Fruit fly (Drosophila melanogaster) whole organism, embryonic: Measurements from ENCODE around the gene CkIIalpha-i3.

Experiments used
- CG10366 ChIP-seq: fragments of 200-800 bp; sonication (Bioruptor generic); IDR thresholded peaks from 2 replicates; pipeline ENCODE4 v1.3.6; 2022; ENCODE audit warnings: missing biosample characterization, missing genetic modification characterization
- CG10431 ChIP-seq: fragments of 200-800 bp; sonication (Bioruptor generic); optimal IDR thresholded peaks from 3 replicates; lab custom pipeline; 2018; ENCODE audit warnings: missing biosample characterization, mild to moderate bottlenecking, missing genetic modification characterization
- CG11696 ChIP-seq: fragments of 200-800 bp; sonication (Bioruptor generic); IDR thresholded peaks from 2 replicates; pipeline ENCODE4 v1.3.6; 2022; ENCODE audit warnings: missing biosample characterization, missing genetic modification characterization
- CG11723 ChIP-seq: fragments of 200-800 bp; sonication (Bioruptor generic); optimal IDR thresholded peaks from 2 replicates; lab custom pipeline; 2017; ENCODE audit warnings: missing biosample characterization, mild to moderate bottlenecking, missing genetic modification characterization
- CG13424 ChIP-seq: fragments of 200-800 bp; sonication (Bioruptor generic); optimal IDR thresholded peaks from 2 replicates; lab custom pipeline; 2019; ENCODE audit warnings: missing biosample characterization, mild to moderate bottlenecking, missing genetic modification characterization, moderate library complexity
- CG15601 ChIP-seq: fragments of 200-800 bp; sonication (Bioruptor generic); optimal IDR thresholded peaks from 3 replicates; lab custom pipeline; 2019; ENCODE audit warnings: missing biosample characterization, mild to moderate bottlenecking, missing genetic modification characterization, moderate library complexity
- CG17328 ChIP-seq: fragments of 200-800 bp; sonication (Bioruptor generic); IDR thresholded peaks from 2 replicates; pipeline ENCODE4 v1.3.6; 2022; ENCODE audit warnings: missing biosample characterization, missing genetic modification characterization
- CG18262 ChIP-seq: fragments of 200-800 bp; optimal IDR thresholded peaks from 3 replicates; lab custom pipeline; 2019; ENCODE audit warnings: missing biosample characterization, mild to moderate bottlenecking, missing genetic modification characterization, moderate library complexity
- CG3407 ChIP-seq: fragments of 200-800 bp; sonication (Bioruptor generic); optimal IDR thresholded peaks from 2 replicates; lab custom pipeline; 2018; ENCODE audit warnings: missing biosample characterization, mild to moderate bottlenecking, missing genetic modification characterization
- CG6272 ChIP-seq: fragments of 200-800 bp; sonication (Bioruptor generic); IDR thresholded peaks from 2 replicates; pipeline ENCODE4 v1.3.6; 2022; ENCODE audit warnings: missing biosample characterization, missing genetic modification characterization
- CG7786 ChIP-seq: fragments of 200-800 bp; sonication (Bioruptor generic); optimal IDR thresholded peaks from 2 replicates; lab custom pipeline; 2016; ENCODE audit warnings: missing biosample characterization, missing genetic modification characterization
- CG9437 ChIP-seq: fragments of 200-800 bp; sonication (Bioruptor generic); optimal IDR thresholded peaks from 2 replicates; lab custom pipeline; 2018; ENCODE audit warnings: missing biosample characterization, mild to moderate bottlenecking, missing genetic modification characterization
- Camta ChIP-seq: fragments of 200-800 bp; sonication (Bioruptor generic); optimal IDR thresholded peaks from 2 replicates; lab custom pipeline; 2016; ENCODE audit warnings: missing biosample characterization, missing genetic modification characterization
- D19A ChIP-seq: fragments of 200-800 bp; optimal IDR thresholded peaks from 3 replicates; lab custom pipeline; 2019; ENCODE audit warnings: missing biosample characterization, mild to moderate bottlenecking, missing genetic modification characterization, moderate library complexity
- D19B ChIP-seq: fragments of 200-800 bp; sonication (Bioruptor generic); optimal IDR thresholded peaks from 2 replicates; lab custom pipeline; 2017; ENCODE audit warnings: missing biosample characterization, mild to moderate bottlenecking, missing genetic modification characterization
- Dip3 ChIP-seq: fragments of 200-800 bp; sonication (Bioruptor generic); optimal IDR thresholded peaks from 3 replicates; lab custom pipeline; 2016; ENCODE audit warnings: missing biosample characterization, missing genetic modification characterization
- Doc2 ChIP-seq: fragments of 200-800 bp; sonication (Bioruptor generic); IDR thresholded peaks from 2 replicates; pipeline ENCODE4 v1.3.6; 2022; ENCODE audit warnings: missing biosample characterization, missing genetic modification characterization
- ERR ChIP-seq: fragments of 200-800 bp; sonication (Bioruptor generic); optimal IDR thresholded peaks from 2 replicates; lab custom pipeline; 2016; ENCODE audit warnings: missing biosample characterization, missing genetic modification characterization
- Eip74EF ChIP-seq, 2 experiments: fragments of 200-800 bp in 1 of 2; fragments of >200 bp in 1 of 2; sonication (Bioruptor generic) in 1 of 2; optimal IDR thresholded peaks; 2 replicates each; lab custom pipeline; 2017 to 2019; ENCODE audit warnings: missing biosample characterization in 2 of 2, missing genetic modification characterization in 2 of 2, mild to moderate bottlenecking in 1 of 2, moderate library complexity in 1 of 2
- HHEX ChIP-seq: fragments of 200-800 bp; sonication (Bioruptor generic); optimal IDR thresholded peaks from 3 replicates; lab custom pipeline; 2017; ENCODE audit warnings: missing biosample characterization, mild to moderate bottlenecking, missing genetic modification characterization, missing genetic modification reagents
- HLHmδ ChIP-seq: fragments of 200-800 bp; sonication (Bioruptor generic); optimal IDR thresholded peaks from 2 replicates; lab custom pipeline; 2018; ENCODE audit warnings: missing biosample characterization, mild to moderate bottlenecking, missing genetic modification characterization, moderate library complexity
- Hand ChIP-seq: fragments of 200-800 bp; sonication (Bioruptor generic); optimal IDR thresholded peaks from 2 replicates; lab custom pipeline; 2017; ENCODE audit warnings: mild to moderate bottlenecking, missing biosample characterization, missing genetic modification reagents, missing genetic modification characterization
- HmgD ChIP-seq: fragments of 200-800 bp; sonication (Bioruptor generic); optimal IDR thresholded peaks from 3 replicates; lab custom pipeline; 2016; ENCODE audit warnings: missing biosample characterization, missing genetic modification characterization
- Hr51 ChIP-seq, 2 experiments: fragments of 200-800 bp; sonication (Bioruptor generic); optimal IDR thresholded peaks; 2 replicates in 1 of 2; 3 replicates in 1 of 2; lab custom pipeline; 2016 to 2018; ENCODE audit warnings: missing biosample characterization in 2 of 2, missing genetic modification characterization in 2 of 2, mild to moderate bottlenecking in 1 of 2, moderate library complexity in 1 of 2
- Kr ChIP-seq: fragments of 200-800 bp; sonication (Bioruptor generic); optimal IDR thresholded peaks from 2 replicates; lab custom pipeline; 2017; ENCODE audit warnings: missing biosample characterization, mild to moderate bottlenecking, missing genetic modification characterization
- Mad ChIP-seq: fragments of 200-800 bp; sonication (Bioruptor generic); optimal IDR thresholded peaks from 2 replicates; lab custom pipeline; 2016; ENCODE audit warnings: missing biosample characterization, missing genetic modification characterization
- Ssrp ChIP-seq: fragments of 200-800 bp; sonication (Bioruptor generic); optimal IDR thresholded peaks from 2 replicates; lab custom pipeline; 2018; ENCODE audit warnings: missing biosample characterization, mild to moderate bottlenecking, missing genetic modification characterization, moderate library complexity
- Taf1 ChIP-seq: fragments of 200-800 bp; sonication (Bioruptor generic); IDR thresholded peaks from 2 replicates; pipeline ENCODE4 v1.3.6; 2022; ENCODE audit warnings: missing biosample characterization, missing genetic modification characterization
- Xrp1 ChIP-seq: fragments of 200-800 bp; sonication (Bioruptor generic); IDR thresholded peaks from 2 replicates; pipeline ENCODE4 v1.3.6; 2022; ENCODE audit warnings: missing biosample characterization, missing genetic modification characterization
- ab ChIP-seq: fragments of 200-800 bp; sonication (Bioruptor generic); optimal IDR thresholded peaks from 2 replicates; lab custom pipeline; 2016; ENCODE audit warnings: missing biosample characterization, missing genetic modification characterization
- bcd ChIP-seq: fragments of 200-800 bp; sonication (Bioruptor generic); optimal IDR thresholded peaks from 2 replicates; lab custom pipeline; 2017; ENCODE audit warnings: missing biosample characterization, mild to moderate bottlenecking, missing genetic modification characterization
- br ChIP-seq: fragments of >200 bp; optimal IDR thresholded peaks from 2 replicates; lab custom pipeline; 2017
- ci ChIP-seq: fragments of 200-800 bp; sonication (Bioruptor generic); IDR thresholded peaks from 3 replicates; pipeline ENCODE4 v1.3.6; 2022; ENCODE audit warnings: missing biosample characterization, missing genetic modification characterization
- gsb-n ChIP-seq: fragments of 200-800 bp; sonication (Bioruptor generic); optimal IDR thresholded peaks from 3 replicates; lab custom pipeline; 2018; ENCODE audit warnings: missing biosample characterization, mild to moderate bottlenecking, missing genetic modification characterization
- inv ChIP-seq: fragments of 200-800 bp; sonication (Bioruptor generic); IDR thresholded peaks from 2 replicates; pipeline ENCODE4 v1.3.6; 2022; ENCODE audit warnings: missing biosample characterization, missing genetic modification characterization; ENCODE audit not compliant: partially characterized antibody
- kay ChIP-seq: fragments of 200-800 bp; sonication (Bioruptor generic); optimal IDR thresholded peaks from 2 replicates; lab custom pipeline; 2016; ENCODE audit warnings: missing biosample characterization, missing genetic modification characterization
- oc ChIP-seq: fragments of 200-800 bp; sonication (Bioruptor generic); optimal IDR thresholded peaks from 2 replicates; lab custom pipeline; 2018; ENCODE audit warnings: missing biosample characterization, mild to moderate bottlenecking, missing genetic modification characterization, moderate library complexity
- pan ChIP-seq, 4 experiments: fragments of >200 bp in 3 of 4; fragments of 200-800 bp in 1 of 4; sonication (Bioruptor generic) in 1 of 4; optimal IDR thresholded peaks in 3 of 4; IDR thresholded peaks in 1 of 4; 2 replicates each; pipeline versions ENCODE4 v1.3.6 to Lab custom; 2017 to 2022; ENCODE audit warnings: missing biosample characterization in 2 of 4, missing genetic modification characterization in 2 of 4, mixed read lengths in 1 of 4
- pb ChIP-seq: fragments of 200-800 bp; sonication (Bioruptor generic); optimal IDR thresholded peaks from 3 replicates; lab custom pipeline; 2016; ENCODE audit warnings: missing biosample characterization, missing genetic modification characterization
- pros ChIP-seq: fragments of 200-800 bp; sonication (Bioruptor generic); optimal IDR thresholded peaks from 3 replicates; lab custom pipeline; 2019; ENCODE audit warnings: missing biosample characterization, mild to moderate bottlenecking, missing genetic modification characterization, moderate library complexity
- rib ChIP-seq: fragments of 200-800 bp; sonication (Bioruptor generic); IDR thresholded peaks from 2 replicates; pipeline ENCODE4 v1.3.6; 2022; ENCODE audit warnings: missing biosample characterization, missing genetic modification characterization
- row ChIP-seq: fragments of 200-800 bp; sonication (Bioruptor generic); IDR thresholded peaks from 3 replicates; pipeline ENCODE4 v1.3.6; 2022; ENCODE audit warnings: missing biosample characterization, missing genetic modification characterization
- sd ChIP-seq: fragments of 200-800 bp; sonication (Bioruptor generic); optimal IDR thresholded peaks from 3 replicates; lab custom pipeline; 2018; ENCODE audit warnings: missing biosample characterization, mild to moderate bottlenecking, missing genetic modification characterization, moderate library complexity
- sna ChIP-seq: fragments of 200-800 bp; sonication (Bioruptor generic); IDR thresholded peaks from 2 replicates; pipeline ENCODE4 v1.3.6; 2022; ENCODE audit warnings: missing biosample characterization, missing genetic modification characterization; ENCODE audit not compliant: partially characterized antibody
- so ChIP-seq: fragments of 200-800 bp; sonication (Bioruptor generic); IDR thresholded peaks from 3 replicates; pipeline ENCODE4 v1.3.6; 2022; ENCODE audit warnings: missing biosample characterization, missing genetic modification characterization
- tgo ChIP-seq: fragments of 200-800 bp; sonication (Bioruptor generic); IDR thresholded peaks from 3 replicates; pipeline ENCODE4 v1.3.6; 2022; ENCODE audit warnings: missing biosample characterization, missing genetic modification characterization
- ttk ChIP-seq: fragments of 200-800 bp; sonication (Bioruptor generic); IDR thresholded peaks from 2 replicates; pipeline ENCODE4 v2.1.2; 2022; ENCODE audit warnings: missing biosample characterization, missing genetic modification characterization
- unc-4 ChIP-seq: fragments of 200-800 bp; sonication (Bioruptor generic); IDR thresholded peaks from 2 replicates; pipeline ENCODE4 v1.3.6; 2022; ENCODE audit warnings: missing biosample characterization, missing genetic modification characterization; ENCODE audit not compliant: partially characterized antibody
- vnd ChIP-seq: fragments of 200-800 bp; sonication (Bioruptor generic); IDR thresholded peaks from 3 replicates; pipeline ENCODE4 v1.3.6; 2022; ENCODE audit warnings: missing biosample characterization, missing genetic modification characterization; ENCODE audit not compliant: partially characterized antibody

The CkIIalpha-i3 gene

DNA sequence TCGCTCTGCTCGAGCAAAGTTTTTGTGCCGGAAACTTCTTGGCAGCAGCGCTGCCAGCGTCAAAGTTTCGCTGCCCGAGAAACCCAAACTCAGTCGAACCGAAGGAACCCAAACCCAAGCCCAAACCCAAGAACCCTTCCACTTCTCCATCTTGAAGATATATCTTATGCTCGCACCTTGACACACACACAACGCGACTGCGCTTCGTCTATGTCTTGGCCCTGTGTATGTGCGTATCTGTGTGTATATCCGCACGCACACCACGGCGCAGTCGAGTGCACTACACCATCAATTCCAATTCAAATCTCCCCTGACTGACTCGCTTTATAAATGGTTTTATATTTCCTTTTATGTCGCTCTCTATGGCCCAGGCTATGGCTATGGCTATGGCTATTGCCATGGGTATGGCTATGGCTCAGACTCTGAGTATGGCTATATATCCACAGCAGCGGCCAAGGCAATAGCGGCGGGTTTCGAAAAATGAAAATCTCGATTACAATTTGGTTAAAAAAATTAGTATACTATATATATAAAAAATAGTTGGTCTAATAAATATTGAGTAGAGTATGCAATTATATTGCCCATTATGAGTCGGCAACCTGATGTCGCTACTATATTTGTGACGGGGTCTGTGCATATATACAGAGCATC lies 13.9 kb downstream of the CkIIalpha-i3 start (continued):
- TF ChIP-seq Eip74EF (GFP tag; optimal IDR thresholded peaks at IDR 0.05; lab: Kevin White, UChicago) (peak in 1 of 2 experiments; percentile 94), row (peak; percentile 95), pb (GFP tag; lab: Kevin White, UChicago) (peak; percentile 19), CG17328 (GFP tag; lab: Robert Waterston, UW) (peak; percentile 97), br (lab: Kevin White, UChicago) (no peak), unc-4 (no peak), CG11696 (GFP tag; lab: Robert Waterston, UW) (peak; percentile 99), CG6272 (GFP tag; lab: Robert Waterston, UW) (peak; percentile 91), ttk (GFP tag; lab: Robert Waterston, UW) (peak; percentile 95), Doc2 (GFP tag; lab: Robert Waterston, UW) (peak; percentile 48; the same call in 1 of the 2 replicates), ERR (GFP tag; lab: Kevin White, UChicago) (peak; percentile 16), HHEX (GFP tag; lab: Kevin White, UChicago) (peak; percentile 96), CG3407 (GFP tag; lab: Kevin White, UChicago) (peak; percentile 91), Kr (GFP tag; lab: Kevin White, UChicago) (peak; percentile 89), CG7786 (peak; percentile 39), Mad (GFP tag; lab: Kevin White, UChicago) (peak; percentile 87), CG10366 (GFP tag; lab: Robert Waterston, UW) (peak; percentile 93), ci (GFP tag; lab: Robert Waterston, UW) (peak; percentile 98), CG18262 (tag; lab: Kevin White, UChicago) (peak; percentile 98), CG10431 (GFP tag; lab: Kevin White, UChicago) (peak; percentile 85), CG11723 (GFP tag; lab: Kevin White, UChicago) (peak; percentile 93), HLHmδ (GFP tag; lab: Kevin White, UChicago) (no peak), Ssrp (tag; lab: Kevin White, UChicago) (peak; percentile 95), CG15601 (tag; lab: Kevin White, UChicago) (peak; percentile 93), CG13424 (tag; lab: Kevin White, UChicago) (peak; percentile 94), bcd (GFP tag; lab: Kevin White, UChicago) (peak; percentile 95), gsb-n (peak; percentile 97), inv (GFP tag; lab: Robert Waterston, UW) (no peak), so (peak; percentile 96), Dip3 (peak; percentile 65), D19B (GFP tag; lab: Kevin White, UChicago) (peak; percentile 87), Xrp1 (GFP tag; lab: Robert Waterston, UW) (peak; percentile 99), pan (optimal IDR thresholded peaks at IDR 0.05; lab: Kevin White, UChicago) (no peak), pan (GFP tag; optimal IDR thresholded peaks at IDR 0.05 in 1 of 2, IDR thresholded peaks at IDR 0.05 in 1 of 2) (peak in 1 of 2 experiments; percentile 96), Hr51 (GFP tag; optimal IDR thresholded peaks at IDR 0.05; lab: Kevin White, UChicago) (peak; percentile 81 to 96), D19A (tag; lab: Kevin White, UChicago) (peak; percentile 94), Taf1 (GFP tag; lab: Robert Waterston, UW) (peak; percentile 90), CG9437 (GFP tag; lab: Kevin White, UChicago) (peak; percentile 87), vnd (GFP tag; lab: Robert Waterston, UW) (no peak), Camta (GFP tag; lab: Kevin White, UChicago) (peak; percentile 44), sna (GFP tag; lab: Robert Waterston, UW) (no peak), rib (GFP tag; lab: Robert Waterston, UW) (peak; percentile 78), Hand (GFP tag; lab: Kevin White, UChicago) (peak; percentile 93), kay (GFP tag; lab: Kevin White, UChicago) (peak; percentile 89), oc (tag; lab: Kevin White, UChicago) (peak; percentile 93), HmgD (GFP tag; lab: Kevin White, UChicago) (no peak), sd (tag; lab: Kevin White, UChicago) (peak; percentile 76), pros (GFP tag; lab: Kevin White, UChicago) (peak; percentile 86), ab (GFP tag; lab: Kevin White, UChicago) (peak; percentile 18), tgo (GFP tag; lab: Robert Waterston, UW) (peak; percentile 96)
